Fruit fly (Drosophila melanogaster) whole organism, wandering third instar larva: ENCODE results near the gene ph-p.

Experiments
- CG32264 ChIP-seq: fragments of 200-800 bp; sonication (Bioruptor generic); optimal IDR thresholded peaks from 2 replicates; lab custom pipeline; 2016; ENCODE audit warnings: missing biosample characterization, missing genetic modification characterization
- CG9705 ChIP-seq: fragments of 200-800 bp; sonication (Bioruptor generic); optimal IDR thresholded peaks from 2 replicates; lab custom pipeline; 2018; ENCODE audit warnings: missing biosample characterization, mild to moderate bottlenecking, missing genetic modification characterization
- Dfd ChIP-seq: fragments of >200 bp; optimal IDR thresholded peaks from 2 replicates; lab custom pipeline; 2017; ENCODE audit warnings: missing biosample characterization, missing genetic modification characterization
- Dif ChIP-seq: fragments of 200-275, 200-300 bp; sonication (Bioruptor generic); optimal IDR thresholded peaks from 2 replicates; lab custom pipeline; 2018; ENCODE audit warnings: missing biosample characterization, missing genetic modification characterization; ENCODE audit not compliant: partially characterized antibody
- GATAd ChIP-seq: sonication (Bioruptor generic); optimal IDR thresholded peaks from 2 replicates; lab custom pipeline; 2016; ENCODE audit warnings: missing biosample characterization, missing genetic modification characterization
- HLH106 ChIP-seq: fragments of 200-800 bp; optimal IDR thresholded peaks from 3 replicates; lab custom pipeline; 2019; ENCODE audit warnings: missing biosample characterization, mild to moderate bottlenecking, missing genetic modification characterization, moderate library complexity
- Hnf4 ChIP-seq: fragments of 200-800 bp; sonication (Bioruptor generic); optimal IDR thresholded peaks from 2 replicates; lab custom pipeline; 2016; ENCODE audit warnings: missing biosample characterization, mild to moderate bottlenecking, missing genetic modification characterization
- Hr78 ChIP-seq: fragments of >200 bp; optimal IDR thresholded peaks from 2 replicates; lab custom pipeline; 2017; ENCODE audit warnings: missing biosample characterization, missing genetic modification characterization
- Hr83 ChIP-seq: fragments of 200-300 bp; sonication (Bioruptor generic); optimal IDR thresholded peaks from 2 replicates; lab custom pipeline; 2016; ENCODE audit warnings: missing biosample characterization, mild to moderate bottlenecking, missing genetic modification characterization, moderate library complexity; ENCODE audit not compliant: poor library complexity, severe bottlenecking
- Jra ChIP-seq: sonication (Bioruptor generic); optimal IDR thresholded peaks from 2 replicates; lab custom pipeline; 2016; ENCODE audit warnings: missing biosample characterization, missing genetic modification characterization
- Mio ChIP-seq: sonication (Bioruptor generic); optimal IDR thresholded peaks from 2 replicates; lab custom pipeline; 2016; ENCODE audit warnings: missing biosample characterization, missing genetic modification characterization
- Myc ChIP-seq: fragments of >200 bp; optimal IDR thresholded peaks from 2 replicates; lab custom pipeline; 2017
- N ChIP-seq: fragments of >200 bp; optimal IDR thresholded peaks from 2 replicates; lab custom pipeline; 2018; ENCODE audit warnings: missing biosample characterization, missing external identifiers, missing genetic modification characterization
- OdsH ChIP-seq: fragments of 200-800 bp; sonication (Bioruptor generic); optimal IDR thresholded peaks from 2 replicates; lab custom pipeline; 2016; ENCODE audit warnings: missing biosample characterization, mild to moderate bottlenecking, missing genetic modification characterization
- Rel ChIP-seq, 2 experiments: fragments of 200-800 bp; sonication (Bioruptor generic) in 1 of 2; optimal IDR thresholded peaks; 2 replicates in 1 of 2; 3 replicates in 1 of 2; lab custom pipeline; 2016 to 2019; ENCODE audit warnings: mild to moderate bottlenecking in 2 of 2, missing biosample characterization in 2 of 2, missing genetic modification characterization in 2 of 2, moderate library complexity in 1 of 2
- Vsx2 ChIP-seq: fragments of 200-300, 225-300 bp; sonication (Bioruptor generic); optimal IDR thresholded peaks from 2 replicates; lab custom pipeline; 2018; ENCODE audit warnings: missing biosample characterization, missing genetic modification characterization; ENCODE audit not compliant: partially characterized antibody
- br ChIP-seq: fragments of 200-800 bp; sonication (Bioruptor generic); optimal IDR thresholded peaks from 2 replicates; lab custom pipeline; 2016; ENCODE audit warnings: missing biosample characterization, missing genetic modification characterization
- brk ChIP-seq: fragments of 200-800 bp; sonication (Bioruptor generic); optimal IDR thresholded peaks from 2 replicates; lab custom pipeline; 2016; ENCODE audit warnings: missing biosample characterization, mild to moderate bottlenecking, missing genetic modification characterization
- dsf ChIP-seq: sonication (Bioruptor generic); optimal IDR thresholded peaks from 2 replicates; lab custom pipeline; 2016; ENCODE audit warnings: missing biosample characterization, missing genetic modification characterization, borderline replicate concordance
- ey ChIP-seq: fragments of 200-800 bp; sonication (Bioruptor generic); optimal IDR thresholded peaks from 2 replicates; lab custom pipeline; 2016; ENCODE audit warnings: missing biosample characterization, missing genetic modification characterization
- foxo ChIP-seq, 2 experiments: fragments of 200-800 bp; sonication (Bioruptor generic); optimal IDR thresholded peaks; 2 replicates in 1 of 2; 3 replicates in 1 of 2; lab custom pipeline; 2016 to 2017; ENCODE audit warnings: missing biosample characterization in 2 of 2, missing genetic modification characterization in 2 of 2
- h ChIP-seq: fragments of 200-800 bp; sonication (Bioruptor generic); optimal IDR thresholded peaks from 3 replicates; lab custom pipeline; 2016; ENCODE audit warnings: missing biosample characterization, mild to moderate bottlenecking, missing genetic modification characterization
- psq ChIP-seq: fragments of 200-800 bp; sonication (Bioruptor generic); optimal IDR thresholded peaks from 3 replicates; lab custom pipeline; 2017; ENCODE audit warnings: missing biosample characterization, mild to moderate bottlenecking, missing genetic modification characterization, moderate library complexity
- rgr ChIP-seq: fragments of 200-800 bp; sonication (Bioruptor generic); optimal IDR thresholded peaks from 3 replicates; lab custom pipeline; 2016; ENCODE audit warnings: missing biosample characterization, mild to moderate bottlenecking, missing genetic modification characterization
- sage ChIP-seq: fragments of 200-800 bp; sonication (Bioruptor generic); optimal IDR thresholded peaks from 2 replicates; lab custom pipeline; 2016; ENCODE audit warnings: missing biosample characterization, mild to moderate bottlenecking, missing genetic modification characterization
- sv ChIP-seq: fragments of 200-800 bp; sonication (Bioruptor generic); optimal IDR thresholded peaks from 3 replicates; lab custom pipeline; 2016; ENCODE audit warnings: missing biosample characterization, missing genetic modification characterization
- tai ChIP-seq: sonication (Bioruptor generic); optimal IDR thresholded peaks from 2 replicates; lab custom pipeline; 2016; ENCODE audit warnings: missing biosample characterization, missing genetic modification characterization
- usp ChIP-seq: fragments of >200 bp; optimal IDR thresholded peaks from 2 replicates; lab custom pipeline; 2017; ENCODE audit warnings: missing biosample characterization, missing genetic modification characterization
- woc ChIP-seq: sonication (Bioruptor generic); optimal IDR thresholded peaks from 2 replicates; lab custom pipeline; 2016; ENCODE audit warnings: missing biosample characterization, mild to moderate bottlenecking, missing genetic modification characterization

ph-p gene

DNA sequence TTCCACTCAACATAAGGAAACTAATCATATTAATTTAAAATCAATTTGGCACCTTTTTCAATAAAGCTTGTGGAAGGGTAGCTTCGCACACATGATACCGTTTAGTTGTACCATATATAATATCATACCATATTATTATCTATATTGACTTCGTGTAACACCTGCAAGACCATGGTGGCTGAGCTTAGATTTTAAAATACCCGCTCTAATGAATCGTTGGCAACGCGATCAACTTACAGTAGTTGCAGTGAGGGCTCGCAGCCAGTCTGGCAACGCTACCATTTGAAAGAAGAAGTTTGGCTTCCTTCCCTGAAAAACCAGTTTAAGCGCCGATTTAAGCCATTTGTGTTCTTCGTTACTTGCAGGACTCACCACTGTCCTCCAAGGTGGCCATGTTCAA lies 32.3 kb upstream of the ph-p start:
- TF ChIP-seq Myc (lab: Kevin White, UChicago) (peak; percentile 60), CG9705 (GFP tag; lab: Kevin White, UChicago) (no peak)
- TF ChIP-seq, all 38 proteins: peak for 1

DNA sequence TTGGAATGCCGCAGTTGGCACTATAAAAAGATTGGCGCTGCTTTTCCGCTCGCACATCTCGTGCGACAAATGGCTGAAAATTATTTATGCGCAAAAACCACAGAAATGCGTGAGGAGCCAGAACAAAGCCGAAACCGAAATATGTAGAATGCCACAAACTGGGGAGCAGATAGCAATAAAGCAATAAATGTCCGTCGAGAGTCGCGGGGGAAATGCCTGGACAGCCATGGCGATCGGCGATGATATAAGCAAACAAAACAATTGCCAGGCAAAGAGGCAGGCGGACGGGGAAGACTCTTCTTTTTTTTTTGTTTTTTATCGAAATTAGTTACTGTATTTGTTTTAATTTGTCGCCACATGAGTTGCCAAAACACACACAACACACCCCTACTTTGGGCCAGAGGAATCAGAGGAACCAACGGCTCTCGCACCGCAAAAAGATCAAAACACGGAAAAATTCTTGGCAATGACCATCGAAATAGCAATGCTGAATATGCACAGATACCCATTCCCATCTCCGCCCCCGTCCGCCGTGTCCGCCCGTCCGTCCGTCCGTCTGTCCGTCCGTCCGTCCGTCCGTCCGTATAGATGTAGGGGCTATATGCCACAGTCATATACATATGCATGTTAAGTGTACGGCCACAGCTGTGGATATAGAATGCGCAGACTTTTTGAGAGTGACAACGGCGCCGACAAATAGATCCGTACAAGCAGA lies 30.5 kb upstream of the ph-p start:
- TF ChIP-seq psq (GFP tag; lab: Kevin White, UChicago) (no peak), CG32264 (no peak), Hnf4 (GFP tag; lab: Kevin White, UChicago) (no peak), br (GFP tag; lab: Kevin White, UChicago) (no peak), Dfd (GFP tag; lab: Kevin White, UChicago) (no peak), Jra (GFP tag; lab: Kevin White, UChicago) (no peak)

DNA sequence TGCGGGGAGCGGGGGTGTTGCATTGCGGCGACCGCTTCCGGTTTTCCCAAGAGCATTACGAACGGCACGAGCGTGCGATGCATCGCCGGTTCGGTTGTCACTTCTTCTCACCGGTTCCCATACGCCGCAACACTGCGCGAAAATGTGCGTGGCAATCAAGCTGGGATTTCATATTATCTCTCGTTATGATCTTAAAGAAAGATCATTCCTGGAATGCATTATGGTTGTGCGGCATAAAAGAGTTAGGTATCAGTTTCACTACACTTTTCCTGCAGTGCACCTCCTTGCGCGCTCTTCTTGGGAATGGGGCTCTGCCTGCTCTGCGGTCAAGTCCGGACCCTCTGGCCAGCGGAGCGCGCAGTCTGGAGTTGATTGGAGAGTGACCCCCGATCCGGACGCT lies 28.0 kb upstream of the ph-p start:
- TF ChIP-seq h (GFP tag; lab: Kevin White, UChicago): no peak
- no peak for TF ChIP-seq Mio (GFP tag; lab: Kevin White, UChicago)
- no peak for TF ChIP-seq CG9705 (GFP tag; lab: Kevin White, UChicago)
- TF ChIP-seq ey (GFP tag; lab: Kevin White, UChicago): no peak
- no peak for TF ChIP-seq Rel (GFP tag; optimal IDR thresholded peaks at IDR 0.05; lab: Kevin White, UChicago)
- no peak for TF ChIP-seq Rel (tag; optimal IDR thresholded peaks at IDR 0.05; lab: Kevin White, UChicago)
- no peak for TF ChIP-seq Vsx2
- no peak for TF ChIP-seq dsf (GFP tag; lab: Kevin White, UChicago)
- TF ChIP-seq sv: no peak
- TF ChIP-seq OdsH (GFP tag; lab: Kevin White, UChicago): no peak

DNA sequence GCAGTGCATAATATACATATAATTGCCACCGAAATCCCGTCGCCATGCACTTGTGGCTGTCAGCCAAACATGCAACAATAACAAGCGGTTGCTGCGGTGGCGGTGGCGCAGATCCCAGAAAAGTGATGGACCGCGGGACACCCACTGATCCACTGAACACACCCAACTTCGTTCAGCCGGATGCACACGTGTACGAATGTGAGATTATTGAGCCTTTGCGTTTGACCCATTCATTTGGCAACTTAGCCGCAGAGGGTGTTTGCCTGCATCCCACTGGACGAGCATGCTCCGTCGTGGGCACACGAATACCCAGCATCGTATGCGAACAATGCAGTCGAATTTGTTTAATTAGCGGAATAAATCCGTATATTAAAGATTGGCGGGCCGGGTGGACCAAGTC lies 27.2 kb upstream of the ph-p start:
- TF ChIP-seq ey (GFP tag; lab: Kevin White, UChicago) (no peak), woc (no peak), Jra (GFP tag; lab: Kevin White, UChicago) (no peak), HLH106 (no peak), sage (no peak)

DNA sequence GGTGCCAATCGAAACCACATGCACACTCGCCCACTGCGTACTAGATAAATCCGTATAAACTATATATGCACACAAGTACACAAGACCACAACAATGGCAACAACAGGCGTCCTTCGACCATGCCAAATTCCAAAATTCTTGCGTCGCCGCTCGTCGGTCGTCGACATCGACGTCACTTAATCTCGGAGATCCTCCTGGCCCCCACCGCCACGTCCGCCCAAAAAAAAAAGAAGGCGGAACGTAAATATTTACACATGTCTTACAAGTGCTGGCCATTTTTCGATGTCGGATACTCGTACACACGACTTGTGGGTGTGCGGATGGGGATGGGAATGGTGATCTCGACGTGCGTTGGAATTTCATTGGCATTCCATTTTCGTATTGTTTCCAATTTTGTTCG lies 25.2 kb upstream of the ph-p start:
- no peak for TF ChIP-seq sage
- no peak for TF ChIP-seq tai (GFP tag; lab: Kevin White, UChicago)
- TF ChIP-seq usp (GFP tag; lab: Kevin White, UChicago): no peak
- no peak for TF ChIP-seq dsf (GFP tag; lab: Kevin White, UChicago)
- no peak for TF ChIP-seq Myc (lab: Kevin White, UChicago)
- no peak for TF ChIP-seq brk (GFP tag; lab: Kevin White, UChicago)
- no peak for TF ChIP-seq Dfd (GFP tag; lab: Kevin White, UChicago)
- no peak for TF ChIP-seq woc
- TF ChIP-seq OdsH (GFP tag; lab: Kevin White, UChicago): no peak

DNA sequence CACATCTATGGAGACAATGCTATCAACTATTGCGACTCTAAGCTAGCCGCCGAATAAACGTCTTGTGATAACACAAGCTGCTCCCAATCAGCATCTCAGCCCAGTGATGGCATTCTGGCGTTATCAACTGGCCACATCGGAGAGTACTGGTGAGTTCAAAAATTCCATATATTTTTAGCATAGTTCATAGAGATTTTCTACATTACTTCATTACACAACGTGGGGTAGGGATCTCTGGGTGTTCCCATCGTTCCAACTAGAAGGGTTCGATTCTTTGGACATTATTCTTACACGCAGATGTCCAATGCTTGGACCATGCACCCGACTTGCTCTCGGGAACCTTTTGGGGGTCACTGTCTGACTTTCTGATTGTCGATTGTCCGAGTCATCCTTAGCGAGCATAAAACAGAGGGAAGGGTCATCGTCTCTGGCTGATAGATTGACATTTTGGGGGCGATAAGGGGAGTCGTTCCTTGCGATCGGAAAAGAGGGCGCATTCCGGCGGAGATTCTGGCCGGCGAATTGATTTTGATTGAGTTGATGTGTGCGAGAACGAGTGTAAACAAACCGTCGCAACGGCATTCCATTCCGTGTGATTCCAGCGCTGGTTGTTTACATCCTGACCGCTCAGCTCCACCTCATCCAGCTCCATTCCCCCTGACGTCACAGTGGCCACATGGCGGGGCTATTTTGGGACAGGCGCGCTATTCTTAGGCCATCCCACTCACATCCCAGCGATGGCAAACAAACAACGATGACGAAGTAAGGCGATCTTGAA lies 24.1 kb upstream of the ph-p start, which contains the start of the genes Cyp4d1 and CG3630:
Gene Cyp4d1 (minus strand): TSS at position 51 of the 778 bp plus-strand sequence.
Gene CG3630 (plus strand): TSS at position 67 of the 778 bp plus-strand sequence.
- TF ChIP-seq Rel (GFP tag; optimal IDR thresholded peaks at IDR 0.05; lab: Kevin White, UChicago) (no peak), Rel (tag; optimal IDR thresholded peaks at IDR 0.05; lab: Kevin White, UChicago) (peak; percentile 92), Mio (GFP tag; lab: Kevin White, UChicago) (no peak), sv (no peak), Hr83 (GFP tag; lab: Kevin White, UChicago) (no peak)

DNA sequence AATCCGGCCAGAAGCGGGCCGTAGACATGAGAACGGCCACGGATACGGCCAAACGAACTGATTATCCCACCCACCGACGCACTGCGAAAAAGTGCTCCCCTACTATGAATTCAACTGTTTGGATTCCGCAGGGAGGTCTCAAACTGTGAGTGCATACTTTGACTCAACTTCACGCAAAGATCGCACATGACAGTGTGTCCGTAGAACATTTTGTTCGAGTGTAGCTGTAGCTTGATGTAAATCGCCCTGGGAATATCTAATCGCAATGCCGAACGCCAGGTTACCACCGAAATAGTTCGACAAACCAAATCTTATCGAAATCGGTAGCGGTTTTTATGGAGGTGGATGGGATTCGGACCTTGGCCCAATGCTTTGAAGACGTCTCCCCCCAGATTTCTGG lies 22.8 kb upstream of the ph-p start:
- no peak for TF ChIP-seq rgr (GFP tag; lab: Kevin White, UChicago)
- no peak for TF ChIP-seq dsf (GFP tag; lab: Kevin White, UChicago)
- no peak for TF ChIP-seq Dif (GFP tag; lab: Kevin White, UChicago)
- TF ChIP-seq Hr78: no peak
- no peak for TF ChIP-seq GATAd (GFP tag; lab: Kevin White, UChicago)
- TF ChIP-seq CG32264: no peak
- TF ChIP-seq foxo (GFP tag; optimal IDR thresholded peaks at IDR 0.05; lab: Kevin White, UChicago): no peak
- TF ChIP-seq Mio (GFP tag; lab: Kevin White, UChicago): no peak
- no peak for TF ChIP-seq N (GFP tag; lab: Kevin White, UChicago)
- no peak for TF ChIP-seq Rel (GFP tag; optimal IDR thresholded peaks at IDR 0.05; lab: Kevin White, UChicago)
- no peak for TF ChIP-seq Rel (tag; optimal IDR thresholded peaks at IDR 0.05; lab: Kevin White, UChicago)
